Worm (Caenorhabditis elegans) whole organism, L3 larva: ENCODE results near the gene fbxb-58.

Source experiments
- daf-12 ChIP-seq: fragments of 150-350 bp; optimal IDR thresholded peaks from 2 replicates; lab custom pipeline; 2014; ENCODE audit warnings: missing biosample characterization, missing genetic modification reagents, missing genetic modification characterization
- egl-5 ChIP-seq: fragments of 150-350 bp; optimal IDR thresholded peaks from 2 replicates; lab custom pipeline; 2017; ENCODE audit warnings: missing biosample characterization, missing genetic modification reagents, missing genetic modification characterization, inconsistent platforms
- nhr-23 ChIP-seq: fragments of 150-350 bp; optimal IDR thresholded peaks from 2 replicates; lab custom pipeline; 2014; ENCODE audit warnings: missing biosample characterization, missing genetic modification reagents, missing genetic modification characterization
- nhr-237 ChIP-seq: fragments of 150-350 bp; optimal IDR thresholded peaks from 2 replicates; lab custom pipeline; 2014; ENCODE audit warnings: missing biosample characterization, missing genetic modification characterization
- sea-2 ChIP-seq: fragments of 150-350 bp; sonication (generic microtip); optimal IDR thresholded peaks from 4 replicates; lab custom pipeline; 2014; ENCODE audit warnings: missing biosample characterization, missing genetic modification reagents, missing genetic modification characterization
- unc-62 ChIP-seq: fragments of 150-350 bp; sonication (generic microtip); optimal IDR thresholded peaks from 4 replicates; lab custom pipeline; 2014; ENCODE audit warnings: missing biosample characterization, missing genetic modification reagents, missing genetic modification characterization

DNA sequence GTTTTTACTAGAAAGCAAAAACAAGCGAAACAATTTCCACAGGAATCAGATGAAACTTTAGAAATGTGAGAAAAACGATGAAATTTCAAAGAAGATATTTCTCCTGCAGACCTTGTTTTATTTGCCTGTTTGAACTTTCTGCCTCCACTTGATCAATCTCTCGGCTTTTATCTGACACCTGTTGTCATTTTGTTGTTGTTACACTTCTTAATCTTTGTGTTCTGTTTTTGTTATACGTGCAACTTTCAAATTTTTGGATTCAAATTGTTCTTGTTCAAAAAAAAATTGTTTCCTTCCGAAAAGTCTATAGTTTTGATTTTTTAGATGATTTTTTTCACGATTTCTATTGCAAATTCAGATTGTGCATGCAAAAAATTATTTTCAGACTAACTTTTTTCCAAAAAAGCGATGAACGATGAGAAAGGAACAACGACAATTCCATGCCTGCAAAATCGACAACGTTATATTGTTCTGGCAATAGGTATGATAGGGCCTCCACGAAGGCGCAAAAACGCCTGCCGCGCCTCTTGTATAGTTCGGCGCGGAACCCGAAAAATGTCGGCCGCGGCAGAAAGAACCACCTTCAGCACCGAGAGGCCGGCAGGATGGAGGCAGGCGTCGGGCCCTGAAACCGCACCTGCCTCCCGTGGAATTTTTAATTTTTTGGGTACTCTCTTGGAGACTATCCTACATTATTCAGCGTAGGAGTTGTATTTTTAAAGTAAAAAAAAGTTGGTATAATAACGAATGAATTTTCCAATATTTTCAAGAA lies 7.1 kb upstream of the fbxb-58 start, which contains the start of gene H11E01.2:
- TF ChIP-seq unc-62 (no peak), nhr-237 (tag; lab: Kevin White, UChicago) (no peak), nhr-23 (tag; lab: Kevin White, UChicago) (no peak), egl-5 (tag; lab: Kevin White, UChicago) (no peak), sea-2 (GFP tag; lab: Kevin White, UChicago) (no peak), daf-12 (tag; lab: Kevin White, UChicago) (no peak)
